Fruit fly (Drosophila melanogaster): ENCODE results near the gene Alms1a.
A peak's percentile ranks its signal among the peaks of the same experiment; 100 is the strongest.

Alms1a gene

dm6 chrX:4635856-4636486 is at the start of gene Alms1a, which contains the start of gene pon:
TSS of gene Alms1a (minus strand) at chrX:4636004.
TSS of gene pon (plus strand) at chrX:4636318.
- TF ChIP-seq noc (tag; optimal IDR thresholded peaks at IDR 0.05), result no peak

dm6 chrX:4684444-4684924 is 48.7 kb upstream of the Alms1a start:
- peak; percentile 70 for TF ChIP-seq noc (tag; optimal IDR thresholded peaks at IDR 0.05)

- TF ChIP-seq noc (tag; optimal IDR thresholded peaks at IDR 0.05), result peak; percentile 27
These were observed 44.1 kb upstream of the Alms1a start for dm6 chrX:4679813-4680381.

dm6 chrX:4678913-4679812 is 43.4 kb upstream of the Alms1a start, which contains the start of gene fzr:
TSS of gene fzr (minus strand) at chrX:4679537.
- TF ChIP-seq noc (tag; optimal IDR thresholded peaks at IDR 0.05), result no peak

dm6 chrX:4678146-4678912 is 42.5 kb upstream of the Alms1a start:
- no peak for TF ChIP-seq noc (tag; optimal IDR thresholded peaks at IDR 0.05)

dm6 chrX:4677427-4677826 is 41.6 kb upstream of the Alms1a start:
- no peak for TF ChIP-seq noc (tag; optimal IDR thresholded peaks at IDR 0.05)

- TF ChIP-seq noc (tag; optimal IDR thresholded peaks at IDR 0.05), result no peak
These were observed 39.2 kb upstream of the Alms1a start for dm6 chrX:4675054-4675453.

dm6 chrX:4671194-4671626 is 35.4 kb upstream of the Alms1a start:
- no peak for TF ChIP-seq noc (tag; optimal IDR thresholded peaks at IDR 0.05)

- TF ChIP-seq noc (tag; optimal IDR thresholded peaks at IDR 0.05), result no peak
These were observed 33.6 kb upstream of the Alms1a start for dm6 chrX:4669438-4669837.

- TF ChIP-seq noc (tag; optimal IDR thresholded peaks at IDR 0.05), result peak; percentile 94
These were observed 31.0 kb upstream of the Alms1a start, which contains the start of gene CG3009 for dm6 chrX:4666650-4667360. TSS of gene CG3009 (minus strand) at chrX:4666700.

dm6 chrX:4664107-4664506 is 28.3 kb upstream of the Alms1a start:
- TF ChIP-seq noc (tag; optimal IDR thresholded peaks at IDR 0.05), result no peak

- no peak for TF ChIP-seq noc (tag; optimal IDR thresholded peaks at IDR 0.05)
These were observed 24.9 kb upstream of the Alms1a start for dm6 chrX:4660642-4661252.

dm6 chrX:4657896-4658295 is 22.1 kb upstream of the Alms1a start:
- no peak for TF ChIP-seq noc (tag; optimal IDR thresholded peaks at IDR 0.05)

- TF ChIP-seq noc (tag; optimal IDR thresholded peaks at IDR 0.05), result no peak
These were observed 18.6 kb upstream of the Alms1a start, which contains the start of gene CG15473 for dm6 chrX:4654397-4654796. TSS of gene CG15473 (minus strand) at chrX:4654497.

Measured in whole organism, larva.